Worm (Caenorhabditis elegans) whole organism, late embryonic: ENCODE results near the gene srbc-30.

ENCODE experiments used
- ama-1 ChIP-seq: fragments of 150-350 bp; optimal IDR thresholded peaks from 2 replicates; lab custom pipeline; 2014
- ceh-6 ChIP-seq: fragments of 200-800 bp; sonication (Bioruptor generic); optimal IDR thresholded peaks from 2 replicates; lab custom pipeline; 2018; ENCODE audit warnings: mild to moderate bottlenecking, missing genetic modification characterization, missing compliant biosample characterization
- pha-4 ChIP-seq: fragments of 150-350 bp; optimal IDR thresholded peaks from 2 replicates; lab custom pipeline; 2018; ENCODE audit warnings: missing biosample characterization, missing genetic modification reagents, missing genetic modification characterization
- unc-3 ChIP-seq, 2 experiments: fragments of 200-800 bp in 1 of 2; sonication (Bioruptor generic) in 1 of 2; sonication (generic microtip) in 1 of 2; conservative IDR thresholded peaks in 1 of 2; optimal IDR thresholded peaks in 1 of 2; 2 replicates each; pipeline versions ENCODE4 v1.3.6 to Lab custom; 2016 to 2022; ENCODE audit warnings: missing compliant biosample characterization in 2 of 2, missing genetic modification characterization in 2 of 2, missing genetic modification reagents in 1 of 2

DNA sequence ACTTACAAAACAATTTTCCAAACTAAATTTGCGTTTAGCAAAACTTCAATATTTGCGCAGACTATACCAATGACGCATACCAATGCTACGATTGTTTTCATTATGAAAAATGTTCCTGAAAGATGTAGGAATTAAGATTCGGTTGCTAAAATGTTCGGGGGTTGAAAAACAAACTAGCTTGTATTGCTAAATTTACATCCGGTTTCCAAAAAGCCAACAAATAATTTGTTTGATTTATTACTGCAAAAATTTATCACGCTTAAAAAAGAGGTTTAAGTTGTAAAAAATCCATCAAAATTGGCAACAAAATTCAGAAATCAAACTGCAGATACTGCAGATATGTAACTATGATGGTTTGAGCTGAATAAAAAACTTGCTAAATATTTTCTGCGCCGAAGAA lies at the start of gene srbc-30:
- TF ChIP-seq ama-1 (no peak), unc-3 (GFP tag; conservative IDR thresholded peaks at IDR 0.05; lab: Robert Waterston, UW) (no peak), unc-3 (tag; optimal IDR thresholded peaks at IDR 0.05; lab: Kevin White, UChicago) (no peak), ceh-6 (no peak), pha-4 (no peak)
